Worm (Caenorhabditis elegans) whole organism, mixed stage, embryonic: ENCODE data around the gene ugt-21.

Experiments
- bed-3 ChIP-seq: fragments of 200-800 bp; sonication (Bioruptor generic); optimal IDR thresholded peaks from 3 replicates; lab custom pipeline; 2018; ENCODE audit warnings: mild to moderate bottlenecking, missing genetic modification characterization, moderate library complexity, missing compliant biosample characterization
- blmp-1 ChIP-seq: fragments of 150-350 bp; optimal IDR thresholded peaks from 2 replicates; lab custom pipeline; 2014; ENCODE audit warnings: missing biosample characterization, missing genetic modification characterization
- ces-1 ChIP-seq: fragments of 150-350 bp; optimal IDR thresholded peaks from 2 replicates; lab custom pipeline; 2014; ENCODE audit warnings: missing biosample characterization, missing genetic modification reagents, missing genetic modification characterization
- cnd-1 ChIP-seq: fragments of 200-800 bp; sonication (Bioruptor generic); optimal IDR thresholded peaks from 2 replicates; lab custom pipeline; 2018; ENCODE audit warnings: mild to moderate bottlenecking, missing genetic modification characterization, missing compliant biosample characterization
- elt-1 ChIP-seq: sonication (generic microtip); optimal IDR thresholded peaks from 2 replicates; lab custom pipeline; 2017; ENCODE audit warnings: missing genetic modification characterization, mild to moderate bottlenecking, missing compliant biosample characterization, antibody characterized with exemption, moderate library complexity, borderline replicate concordance; ENCODE audit not compliant: insufficient read depth
- elt-3 ChIP-seq: fragments of 150-350 bp; optimal IDR thresholded peaks from 2 replicates; lab custom pipeline; 2014; ENCODE audit warnings: missing biosample characterization, missing genetic modification characterization
- lsy-2 ChIP-seq: fragments of 150-350 bp; optimal IDR thresholded peaks from 2 replicates; lab custom pipeline; 2014; ENCODE audit warnings: missing biosample characterization, missing genetic modification characterization
- nhr-12 ChIP-seq: fragments of 150-350 bp; optimal IDR thresholded peaks from 2 replicates; lab custom pipeline; 2014; ENCODE audit warnings: missing biosample characterization, missing genetic modification characterization
- nhr-2 ChIP-seq: fragments of 150-350 bp; optimal IDR thresholded peaks from 2 replicates; lab custom pipeline; 2014; ENCODE audit warnings: missing biosample characterization, missing genetic modification characterization
- nhr-76 ChIP-seq: sonication (generic microtip); optimal IDR thresholded peaks from 2 replicates; lab custom pipeline; 2017; ENCODE audit warnings: missing biosample characterization, missing genetic modification characterization
- pha-4 ChIP-seq: fragments of 150-350 bp; optimal IDR thresholded peaks from 2 replicates; lab custom pipeline; 2018; ENCODE audit warnings: missing biosample characterization, missing genetic modification reagents, missing genetic modification characterization
- sptf-1 ChIP-seq: sonication (generic microtip); optimal IDR thresholded peaks from 2 replicates; lab custom pipeline; 2017; ENCODE audit warnings: mild to moderate bottlenecking, missing genetic modification characterization, moderate library complexity, missing compliant biosample characterization
- unc-62 ChIP-seq: fragments of 150-350 bp; optimal IDR thresholded peaks from 2 replicates; lab custom pipeline; 2014; ENCODE audit warnings: missing biosample characterization, missing genetic modification reagents, missing genetic modification characterization
- ztf-11 ChIP-seq: fragments of 150-350 bp; optimal IDR thresholded peaks from 2 replicates; lab custom pipeline; 2014; ENCODE audit warnings: missing biosample characterization, missing genetic modification characterization

ce11 chrIV:9514132-9514531 is 14.0 kb downstream of the ugt-21 start:
- TF ChIP-seq elt-1 (tag; lab: Kevin White, UChicago) (no peak), pha-4 (tag; lab: Kevin White, UChicago) (no peak), nhr-12 (tag; lab: Kevin White, UChicago) (no peak), ces-1 (GFP tag; lab: Kevin White, UChicago) (no peak), nhr-76 (tag; lab: Kevin White, UChicago) (no peak), lsy-2 (tag; lab: Kevin White, UChicago) (no peak), elt-3 (no peak), bed-3 (GFP tag; lab: Kevin White, UChicago) (no peak), ztf-11 (tag; lab: Kevin White, UChicago) (no peak), unc-62 (GFP tag; lab: Kevin White, UChicago) (no peak), blmp-1 (no peak), sptf-1 (tag; lab: Kevin White, UChicago) (no peak), cnd-1 (tag; lab: Kevin White, UChicago) (no peak), nhr-2 (tag; lab: Kevin White, UChicago) (no peak)
